3 worm cellular contexts compared by ENCODE assay signal in the genomic region with DNA sequence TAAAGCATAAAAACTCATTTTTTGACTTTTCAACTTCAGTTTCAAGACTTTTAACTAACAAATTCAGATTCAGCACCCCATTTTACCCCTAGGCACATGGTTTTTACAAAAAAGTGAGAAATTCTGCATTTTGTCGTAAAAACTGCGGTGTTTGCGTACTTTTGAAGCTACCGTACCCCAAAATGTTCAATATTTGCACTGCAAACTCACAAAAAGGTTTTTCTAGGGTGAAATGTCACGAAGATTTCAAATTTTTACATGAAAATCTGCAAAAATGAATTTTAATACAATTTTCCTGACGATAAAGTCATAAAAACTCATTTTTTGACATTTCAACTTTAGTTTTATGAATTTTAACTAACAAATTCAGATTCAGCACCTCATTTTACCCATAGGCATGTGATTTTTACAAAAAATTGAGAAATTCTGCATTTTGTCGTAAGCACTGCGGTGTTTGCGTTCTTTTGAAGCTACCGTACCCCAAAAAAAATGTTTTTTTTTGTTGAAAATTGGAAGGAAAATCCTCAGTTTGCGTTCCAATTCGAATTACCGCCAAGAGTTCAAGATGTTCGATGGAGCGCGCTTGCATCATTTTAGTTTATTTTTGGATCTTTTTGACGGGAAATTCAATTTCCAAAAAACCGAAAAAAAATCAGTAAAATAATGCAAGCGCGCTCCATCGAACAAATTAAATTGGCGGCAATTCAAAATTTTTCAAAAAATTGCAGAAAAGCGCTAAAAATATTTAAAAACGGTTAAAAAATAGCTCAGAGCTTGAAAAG.
TF ChIP-seq lines count a peak whose summit lies in the region.

No protein-coding gene starts in this region.

TF ChIP-seq in whole organism, L1 larva, 84 proteins besides CTCF, POLR2A, EP300 and RAD21 (continued from another document and continues in another):
- TF ChIP-seq elt-2 (tag; optimal IDR thresholded peaks at IDR 0.05; lab: Kevin White, UChicago) (peak; percentile 28), efl-1 (optimal IDR thresholded peaks at IDR 0.05; lab: Kevin White, UChicago) (peak in 1 of 2 experiments; percentile 29), efl-1 (GFP tag; optimal IDR thresholded peaks at IDR 0.05 in 1 of 2; lab: Kevin White, UChicago) (peak; percentile 70 to 97), snu-23 (GFP tag; optimal IDR thresholded peaks at IDR 0.05; lab: Kevin White, UChicago) (peak; percentile 22), sptf-1 (tag; optimal IDR thresholded peaks at IDR 0.05; lab: Kevin White, UChicago) (no peak), fkh-10 (GFP tag; optimal IDR thresholded peaks at IDR 0.05; lab: Kevin White, UChicago) (no peak), ets-5 (GFP tag; IDR thresholded peaks at IDR 0.05; lab: Robert Waterston, UW) (0 out of 2 replicates have a peak, but pooled peaks have one; percentile 50), sup-37 (GFP tag; optimal IDR thresholded peaks at IDR 0.05; lab: Kevin White, UChicago) (no peak), ztf-11 (tag; optimal IDR thresholded peaks at IDR 0.05; lab: Kevin White, UChicago) (no peak), F16B12.6 (tag; optimal IDR thresholded peaks at IDR 0.05; lab: Kevin White, UChicago) (no peak), blmp-1 (tag; optimal IDR thresholded peaks at IDR 0.05; lab: Kevin White, UChicago) (no peak), lin-15B (tag; optimal IDR thresholded peaks at IDR 0.05; lab: Kevin White, UChicago) (no peak), xbp-1 (tag; optimal IDR thresholded peaks at IDR 0.05; lab: Kevin White, UChicago) (peak; percentile 6), efl-3 (GFP tag; optimal IDR thresholded peaks at IDR 0.05; lab: Kevin White, UChicago) (no peak), nhr-84 (tag; optimal IDR thresholded peaks at IDR 0.05; lab: Kevin White, UChicago) (no peak), nhr-76 (tag; optimal IDR thresholded peaks at IDR 0.05; lab: Kevin White, UChicago) (no peak), swsn-7 (tag; optimal IDR thresholded peaks at IDR 0.05; lab: Kevin White, UChicago) (no peak), pag-3 (tag; optimal IDR thresholded peaks at IDR 0.05; lab: Kevin White, UChicago; ENCODE audit: borderline replicate concordance, insufficient read depth) (no peak), fkh-8 (tag; optimal IDR thresholded peaks at IDR 0.05; lab: Kevin White, UChicago) (no peak), unc-98 (GFP tag; IDR thresholded peaks at IDR 0.05; lab: Robert Waterston, UW) (no peak), aha-1 (tag; optimal IDR thresholded peaks at IDR 0.05; lab: Kevin White, UChicago) (no peak), unc-130 (tag; optimal IDR thresholded peaks at IDR 0.05; lab: Kevin White, UChicago) (no peak), nhr-11 (tag; optimal IDR thresholded peaks at IDR 0.05; lab: Kevin White, UChicago) (no peak), nhr-71 (tag; optimal IDR thresholded peaks at IDR 0.05; lab: Kevin White, UChicago) (peak; percentile 45), egl-13 (tag; optimal IDR thresholded peaks at IDR 0.05; lab: Kevin White, UChicago) (no peak), nhr-47 (tag; optimal IDR thresholded peaks at IDR 0.05; lab: Kevin White, UChicago) (peak; percentile 31), mab-9 (GFP tag; IDR thresholded peaks at IDR 0.05; lab: Robert Waterston, UW) (no peak), ceh-88 (GFP tag; IDR thresholded peaks at IDR 0.05; lab: Robert Waterston, UW) (no peak), ces-1 (GFP tag; optimal IDR thresholded peaks at IDR 0.05; lab: Kevin White, UChicago) (no peak), jun-1 (tag; optimal IDR thresholded peaks at IDR 0.05; lab: Kevin White, UChicago) (no peak), nhr-90 (tag; optimal IDR thresholded peaks at IDR 0.05; lab: Kevin White, UChicago; ENCODE audit: poor library complexity) (peak; percentile 20), mep-1 (tag; optimal IDR thresholded peaks at IDR 0.05; lab: Kevin White, UChicago) (peak; percentile 1), ceh-8 (GFP tag; optimal IDR thresholded peaks at IDR 0.05; lab: Kevin White, UChicago) (no peak), ceh-90 (tag; optimal IDR thresholded peaks at IDR 0.05; lab: Kevin White, UChicago) (no peak), egl-27 (tag; optimal IDR thresholded peaks at IDR 0.05; lab: Kevin White, UChicago) (no peak), nhr-85 (tag; lab: Kevin White, UChicago) (peak; percentile 73), mdl-1 (tag; optimal IDR thresholded peaks at IDR 0.05; lab: Kevin White, UChicago) (no peak), skn-1 (tag; optimal IDR thresholded peaks at IDR 0.05; lab: Kevin White, UChicago) (no peak), dpl-1 (GFP tag; optimal IDR thresholded peaks at IDR 0.05; lab: Kevin White, UChicago) (peak; percentile 32 to 62 (median 55)), ceh-63 (GFP tag; optimal IDR thresholded peaks at IDR 0.05; lab: Kevin White, UChicago) (no peak), unc-62 (GFP tag; optimal IDR thresholded peaks at IDR 0.05; lab: Kevin White, UChicago) (no peak), zip-4 (GFP tag; optimal IDR thresholded peaks at IDR 0.05; lab: Kevin White, UChicago) (no peak)

TF ChIP-seq in whole organism, L4 larva, 104 proteins besides CTCF, POLR2A, EP300 and RAD21 (continued from another document and continues in another):
- no peak for TF ChIP-seq ztf-11 (tag; optimal IDR thresholded peaks at IDR 0.05; lab: Kevin White, UChicago)
- TF ChIP-seq php-3 (GFP tag; IDR thresholded peaks at IDR 0.05; lab: Robert Waterston, UW) = peak; percentile 57; the same call in 1 of the 2 replicates
- TF ChIP-seq skn-1 (tag; optimal IDR thresholded peaks at IDR 0.05; lab: Kevin White, UChicago) = no peak
- no peak for TF ChIP-seq lin-1 (GFP tag; IDR thresholded peaks at IDR 0.05; lab: Robert Waterston, UW)
- TF ChIP-seq gei-8 (GFP tag; optimal IDR thresholded peaks at IDR 0.05; lab: Kevin White, UChicago) = peak; percentile 61
- TF ChIP-seq nhr-11 (tag; optimal IDR thresholded peaks at IDR 0.05; lab: Kevin White, UChicago) = no peak
- no peak for TF ChIP-seq madf-5 (GFP tag; IDR thresholded peaks at IDR 0.05; lab: Robert Waterston, UW)
- no peak for TF ChIP-seq nhr-48 (tag; optimal IDR thresholded peaks at IDR 0.05; lab: Kevin White, UChicago)
- TF ChIP-seq unc-39 (tag; optimal IDR thresholded peaks at IDR 0.05; lab: Kevin White, UChicago) = no peak
- peak; percentile 54 for TF ChIP-seq mes-2 (tag; optimal IDR thresholded peaks at IDR 0.05; lab: Kevin White, UChicago; ENCODE audit: poor library complexity, severe bottlenecking)
- no peak for TF ChIP-seq saeg-2 (GFP tag; IDR thresholded peaks at IDR 0.05; lab: Robert Waterston, UW)
- TF ChIP-seq lsy-2 (tag; optimal IDR thresholded peaks at IDR 0.05; lab: Kevin White, UChicago) = peak in 1 of 2 experiments; percentile 77
- no peak for TF ChIP-seq nhr-6 (tag; optimal IDR thresholded peaks at IDR 0.05; lab: Kevin White, UChicago)
- no peak for TF ChIP-seq nhr-111 (GFP tag; optimal IDR thresholded peaks at IDR 0.05; lab: Kevin White, UChicago)
- TF ChIP-seq dmd-9 (GFP tag; IDR thresholded peaks at IDR 0.05; lab: Robert Waterston, UW) = no peak
- TF ChIP-seq tra-1 (GFP tag; IDR thresholded peaks at IDR 0.05; lab: Robert Waterston, UW) = no peak
- peak; percentile 69; the same call in 1 of the 2 replicates for TF ChIP-seq Y105C5A.15 (GFP tag; IDR thresholded peaks at IDR 0.05; lab: Robert Waterston, UW)
- no peak for TF ChIP-seq jun-1 (tag; optimal IDR thresholded peaks at IDR 0.05; lab: Kevin White, UChicago)
- no peak for TF ChIP-seq unc-62 (GFP tag; optimal IDR thresholded peaks at IDR 0.05 in 1 of 2; lab: Kevin White, UChicago)
- TF ChIP-seq unc-62 (tag; optimal IDR thresholded peaks at IDR 0.05; lab: Kevin White, UChicago) = no peak
- TF ChIP-seq nhr-76 (tag; optimal IDR thresholded peaks at IDR 0.05; lab: Kevin White, UChicago) = no peak
- no peak for TF ChIP-seq zip-2 (tag; optimal IDR thresholded peaks at IDR 0.05; lab: Kevin White, UChicago)
- peak; percentile 0 for TF ChIP-seq spr-1 (tag; optimal IDR thresholded peaks at IDR 0.05; lab: Kevin White, UChicago)
- TF ChIP-seq T26A8.4 (GFP tag; IDR thresholded peaks at IDR 0.05; lab: Robert Waterston, UW) = peak; percentile 52
- no peak for TF ChIP-seq aly-2 (tag; optimal IDR thresholded peaks at IDR 0.05; lab: Kevin White, UChicago)
- no peak for TF ChIP-seq pqm-1 (tag; optimal IDR thresholded peaks at IDR 0.05; lab: Kevin White, UChicago)
- no peak for TF ChIP-seq tag-97 (GFP tag; IDR thresholded peaks at IDR 0.05; lab: Robert Waterston, UW)
- no peak for TF ChIP-seq nhr-25 (tag; optimal IDR thresholded peaks at IDR 0.05; lab: Kevin White, UChicago; ENCODE audit: borderline replicate concordance, insufficient read depth)
- no peak for TF ChIP-seq zag-1 (tag; optimal IDR thresholded peaks at IDR 0.05; lab: Kevin White, UChicago)
- TF ChIP-seq Y5F2A.4 (GFP tag; optimal IDR thresholded peaks at IDR 0.05; lab: Kevin White, UChicago) = peak; percentile 53
- TF ChIP-seq Y75B8A.6 (GFP tag; IDR thresholded peaks at IDR 0.05; lab: Robert Waterston, UW) = peak; percentile 51; the same call in 1 of the 2 replicates
- TF ChIP-seq fkh-10 (GFP tag; optimal IDR thresholded peaks at IDR 0.05; lab: Kevin White, UChicago) = no peak
- no peak for TF ChIP-seq snpc-1.2 (GFP tag; IDR thresholded peaks at IDR 0.05; lab: Robert Waterston, UW)
- no peak for TF ChIP-seq F44E2.7 (GFP tag; IDR thresholded peaks at IDR 0.05; lab: Robert Waterston, UW)
- TF ChIP-seq pha-4 (GFP tag; IDR thresholded peaks at IDR 0.05; lab: Robert Waterston, UW) = peak; percentile 82
- no peak for TF ChIP-seq pha-4 (tag; optimal IDR thresholded peaks at IDR 0.05; lab: Kevin White, UChicago)
- TF ChIP-seq daf-19 (GFP tag; conservative IDR thresholded peaks at IDR 0.05; lab: Robert Waterston, UW) = no peak
- peak; percentile 38 for TF ChIP-seq hlh-11 (tag; optimal IDR thresholded peaks at IDR 0.05; lab: Kevin White, UChicago)
- TF ChIP-seq daf-16 (GFP tag; optimal IDR thresholded peaks at IDR 0.05; lab: Kevin White, UChicago) = peak; percentile 2 to 49
- peak; percentile 14 for TF ChIP-seq daf-16 (tag; optimal IDR thresholded peaks at IDR 0.05; lab: Kevin White, UChicago)
- TF ChIP-seq mdl-1 (tag; optimal IDR thresholded peaks at IDR 0.05; lab: Kevin White, UChicago) = no peak
- TF ChIP-seq ceh-28 (tag; optimal IDR thresholded peaks at IDR 0.05; lab: Kevin White, UChicago) = no peak
- TF ChIP-seq unc-130 (GFP tag; optimal IDR thresholded peaks at IDR 0.05; lab: Kevin White, UChicago) = peak; percentile 37
- TF ChIP-seq F37D6.2 (tag; optimal IDR thresholded peaks at IDR 0.05; lab: Kevin White, UChicago) = no peak
- no peak for TF ChIP-seq nhr-10 (tag; optimal IDR thresholded peaks at IDR 0.05; lab: Kevin White, UChicago)

TF ChIP-seq in whole organism, young adult, 124 proteins besides CTCF, POLR2A, EP300 and RAD21 (continued from another document and continues in another):
- TF ChIP-seq ama-1 (optimal IDR thresholded peaks at IDR 0.05; lab: Kevin White, UChicago) (peak; percentile 94), ama-1 (GFP tag; optimal IDR thresholded peaks at IDR 0.05; lab: Kevin White, UChicago) (no peak), C17E4.6 (GFP tag; IDR thresholded peaks at IDR 0.05; lab: Robert Waterston, UW) (0 out of 2 replicates have a peak, but pooled peaks have one; percentile 17), F33H1.4 (GFP tag; IDR thresholded peaks at IDR 0.05; lab: Robert Waterston, UW) (no peak), pbrm-1 (GFP tag; IDR thresholded peaks at IDR 0.05; lab: Robert Waterston, UW) (peak; percentile 53; the same call in 1 of the 2 replicates), lin-35 (GFP tag; optimal IDR thresholded peaks at IDR 0.05; lab: Kevin White, UChicago) (no peak), madf-3 (GFP tag; IDR thresholded peaks at IDR 0.05; lab: Robert Waterston, UW) (no peak), madf-8 (GFP tag; conservative IDR thresholded peaks at IDR 0.05; lab: Robert Waterston, UW) (0 out of 2 replicates have a peak, but pooled peaks have one; percentile 7), ekl-4 (GFP tag; IDR thresholded peaks at IDR 0.05; lab: Robert Waterston, UW) (peak; percentile 80), madf-6 (GFP tag; IDR thresholded peaks at IDR 0.05; lab: Robert Waterston, UW) (peak; percentile 63), tbx-9 (tag; optimal IDR thresholded peaks at IDR 0.05; lab: Kevin White, UChicago; ENCODE audit: borderline replicate concordance) (peak; percentile 37), B0336.3 (GFP tag; IDR thresholded peaks at IDR 0.05; lab: Robert Waterston, UW) (peak; percentile 90), B0261.1 (tag; optimal IDR thresholded peaks at IDR 0.05; lab: Kevin White, UChicago) (peak; percentile 29), bed-2 (GFP tag; IDR thresholded peaks at IDR 0.05; lab: Robert Waterston, UW) (no peak), attf-6 (GFP tag; IDR thresholded peaks at IDR 0.05; lab: Robert Waterston, UW) (0 out of 2 replicates have a peak, but pooled peaks have one; percentile 37), ztf-28 (GFP tag; IDR thresholded peaks at IDR 0.05; lab: Robert Waterston, UW) (no peak), rpc-1 (optimal IDR thresholded peaks at IDR 0.05; lab: Kevin White, UChicago) (no peak), rpc-1 (tag; optimal IDR thresholded peaks at IDR 0.05; lab: Kevin White, UChicago) (no peak), Y53F4B.3 (GFP tag; IDR thresholded peaks at IDR 0.05; lab: Robert Waterston, UW) (no peak), sea-2 (GFP tag; IDR thresholded peaks at IDR 0.05; lab: Robert Waterston, UW) (no peak), rcor-1 (GFP tag; IDR thresholded peaks at IDR 0.05; lab: Robert Waterston, UW) (peak; percentile 47; the same call in 1 of the 2 replicates), snpc-4 (GFP tag; optimal IDR thresholded peaks at IDR 0.05; lab: Kevin White, UChicago) (no peak), snpc-4 (tag; optimal IDR thresholded peaks at IDR 0.05; lab: Kevin White, UChicago) (peak in 1 of 4 experiments; percentile 59), dpff-1 (tag; optimal IDR thresholded peaks at IDR 0.05; lab: Kevin White, UChicago) (peak; percentile 92), mxl-1 (tag; optimal IDR thresholded peaks at IDR 0.05; lab: Kevin White, UChicago) (peak; percentile 48), snpc-1.1 (tag; optimal IDR thresholded peaks at IDR 0.05; lab: Kevin White, UChicago; ENCODE audit: insufficient read depth) (no peak), egl-44 (GFP tag; IDR thresholded peaks at IDR 0.05; lab: Robert Waterston, UW) (no peak), die-1 (tag; optimal IDR thresholded peaks at IDR 0.05; lab: Kevin White, UChicago) (peak; percentile 26), F52B5.7 (tag; optimal IDR thresholded peaks at IDR 0.05; lab: Kevin White, UChicago) (peak; percentile 92), ztf-26 (tag; optimal IDR thresholded peaks at IDR 0.05; lab: Kevin White, UChicago) (peak; percentile 82), T26A5.8 (tag; optimal IDR thresholded peaks at IDR 0.05; lab: Kevin White, UChicago) (peak; percentile 39), F37B4.10 (GFP tag; IDR thresholded peaks at IDR 0.05; lab: Robert Waterston, UW) (no peak), egl-18 (GFP tag; IDR thresholded peaks at IDR 0.05; lab: Robert Waterston, UW) (peak; percentile 68; the same call in 1 of the 2 replicates), mcd-1 (GFP tag; IDR thresholded peaks at IDR 0.05; lab: Robert Waterston, UW) (peak; percentile 88), ceh-40 (GFP tag; IDR thresholded peaks at IDR 0.05; lab: Robert Waterston, UW) (peak; percentile 55; the same call in 1 of the 2 replicates), ZK185.1 (tag; optimal IDR thresholded peaks at IDR 0.05; lab: Kevin White, UChicago; ENCODE audit: poor library complexity, severe bottlenecking) (no peak), ceh-100 (GFP tag; IDR thresholded peaks at IDR 0.05; lab: Robert Waterston, UW) (peak; percentile 50; the same call in 1 of the 2 replicates), Y67H2A.10 (GFP tag; conservative IDR thresholded peaks at IDR 0.05; lab: Robert Waterston, UW) (no peak), T07F8.4 (tag; optimal IDR thresholded peaks at IDR 0.05; lab: Kevin White, UChicago) (no peak), tbp1 (GFP tag; optimal IDR thresholded peaks at IDR 0.05; lab: Kevin White, UChicago) (peak; percentile 55), somi-1 (GFP tag; optimal IDR thresholded peaks at IDR 0.05; lab: Kevin White, UChicago) (no peak), Y95B8A.8 (GFP tag; IDR thresholded peaks at IDR 0.05; lab: Robert Waterston, UW) (peak; percentile 56; the same call in 1 of the 2 replicates), tlf-1 (GFP tag; optimal IDR thresholded peaks at IDR 0.05; lab: Kevin White, UChicago) (peak; percentile 74), mel-28 (tag; optimal IDR thresholded peaks at IDR 0.05; lab: Kevin White, UChicago; ENCODE audit: borderline replicate concordance) (no peak), nhr-120 (GFP tag; IDR thresholded peaks at IDR 0.05; lab: Robert Waterston, UW) (no peak), F39B2.1 (GFP tag; IDR thresholded peaks at IDR 0.05; lab: Robert Waterston, UW) (no peak; the same call in 1 of the 2 replicates), bed-1 (GFP tag; IDR thresholded peaks at IDR 0.05; lab: Robert Waterston, UW) (no peak), akir-1 (GFP tag; optimal IDR thresholded peaks at IDR 0.05; lab: Kevin White, UChicago) (no peak)
